Fruit fly (Drosophila melanogaster) whole organism, embryonic: ENCODE data around the gene dbe.
A peak's percentile ranks its signal among the peaks of the same experiment; 100 is the strongest.

ENCODE experiments used
- Aef1 ChIP-seq: fragments of 200-800 bp; sonication (Bioruptor generic); IDR thresholded peaks from 3 replicates; pipeline ENCODE4 v1.3.6; 2022; ENCODE audit warnings: missing biosample characterization, missing genetic modification characterization
- Atf-2 ChIP-seq: fragments of 200-800 bp; sonication (Bioruptor generic); optimal IDR thresholded peaks from 2 replicates; lab custom pipeline; 2016; ENCODE audit warnings: missing biosample characterization, missing genetic modification characterization
- Bteb2 ChIP-seq: fragments of 200-800 bp; sonication (Bioruptor generic); optimal IDR thresholded peaks from 2 replicates; lab custom pipeline; 2016; ENCODE audit warnings: missing biosample characterization, missing genetic modification characterization
- CG10209 ChIP-seq: fragments of 200-800 bp; sonication (Bioruptor generic); optimal IDR thresholded peaks from 3 replicates; lab custom pipeline; 2017; ENCODE audit warnings: missing biosample characterization, mild to moderate bottlenecking, missing genetic modification characterization, missing genetic modification reagents
- CG10654 ChIP-seq: fragments of 200-800 bp; sonication (Bioruptor generic); optimal IDR thresholded peaks from 2 replicates; lab custom pipeline; 2016; ENCODE audit warnings: missing biosample characterization, missing genetic modification characterization
- CG11504 ChIP-seq: fragments of 200-800 bp; sonication (Bioruptor generic); optimal IDR thresholded peaks from 3 replicates; lab custom pipeline; 2019; ENCODE audit warnings: missing biosample characterization, mild to moderate bottlenecking, missing genetic modification characterization, moderate library complexity
- CG12104 ChIP-seq: fragments of 200-800 bp; sonication (Bioruptor generic); optimal IDR thresholded peaks from 3 replicates; lab custom pipeline; 2016; ENCODE audit warnings: missing biosample characterization, missing genetic modification characterization
- CG12391 ChIP-seq: fragments of 200-800 bp; sonication (Bioruptor generic); optimal IDR thresholded peaks from 3 replicates; lab custom pipeline; 2018; ENCODE audit warnings: missing biosample characterization, mild to moderate bottlenecking, missing genetic modification characterization, moderate library complexity
- CG15601 ChIP-seq: fragments of 200-800 bp; sonication (Bioruptor generic); optimal IDR thresholded peaks from 3 replicates; lab custom pipeline; 2019; ENCODE audit warnings: missing biosample characterization, mild to moderate bottlenecking, missing genetic modification characterization, moderate library complexity
- CG17361 ChIP-seq: fragments of 200-800 bp; sonication (Bioruptor generic); IDR thresholded peaks from 3 replicates; pipeline ENCODE4 v1.3.6; 2022; ENCODE audit warnings: missing biosample characterization, missing genetic modification characterization
- CG2120 ChIP-seq: fragments of 200-800 bp; sonication (Bioruptor generic); optimal IDR thresholded peaks from 3 replicates; lab custom pipeline; 2016; ENCODE audit warnings: missing biosample characterization, missing genetic modification characterization
- CG2129 ChIP-seq: fragments of 200-800 bp; sonication (Bioruptor generic); IDR thresholded peaks from 2 replicates; pipeline ENCODE4 v1.3.6; 2022; ENCODE audit warnings: missing biosample characterization, missing genetic modification characterization; ENCODE audit not compliant: partially characterized antibody
- CG2202 ChIP-seq: fragments of 200-800 bp; sonication (Bioruptor generic); optimal IDR thresholded peaks from 2 replicates; lab custom pipeline; 2018; ENCODE audit warnings: missing biosample characterization, mild to moderate bottlenecking, missing genetic modification characterization
- CG2889 ChIP-seq: fragments of 200-800 bp; sonication (Bioruptor generic); IDR thresholded peaks from 3 replicates; pipeline ENCODE4 v1.3.6; 2022; ENCODE audit warnings: missing biosample characterization, missing genetic modification characterization
- CG31365 ChIP-seq: fragments of 200-800 bp; sonication (Bioruptor generic); optimal IDR thresholded peaks from 2 replicates; lab custom pipeline; 2018; ENCODE audit warnings: missing biosample characterization, mild to moderate bottlenecking, missing genetic modification characterization
- CG31441 ChIP-seq: fragments of 200-800 bp; sonication (Bioruptor generic); IDR thresholded peaks from 2 replicates; pipeline ENCODE4 v1.3.6; 2022; ENCODE audit warnings: missing biosample characterization, missing genetic modification characterization
- CG3407 ChIP-seq: fragments of 200-800 bp; sonication (Bioruptor generic); optimal IDR thresholded peaks from 2 replicates; lab custom pipeline; 2018; ENCODE audit warnings: missing biosample characterization, mild to moderate bottlenecking, missing genetic modification characterization
- CG4282 ChIP-seq: fragments of 200-800 bp; sonication (Bioruptor generic); optimal IDR thresholded peaks from 2 replicates; lab custom pipeline; 2016; ENCODE audit warnings: missing biosample characterization, missing genetic modification characterization
- CG4820 ChIP-seq: fragments of 200-800 bp; sonication (Bioruptor generic); optimal IDR thresholded peaks from 3 replicates; lab custom pipeline; 2016; ENCODE audit warnings: missing biosample characterization, missing genetic modification characterization
- CG5953 ChIP-seq: fragments of 200-800 bp; sonication (Bioruptor generic); IDR thresholded peaks from 2 replicates; pipeline ENCODE4 v1.3.6; 2022; ENCODE audit warnings: missing biosample characterization, missing genetic modification characterization
- CG7372 ChIP-seq: fragments of 200-800 bp; sonication (Bioruptor generic); IDR thresholded peaks from 2 replicates; pipeline ENCODE4 v1.3.6; 2022; ENCODE audit warnings: missing biosample characterization, missing genetic modification characterization
- Dll ChIP-seq: fragments of 200-800 bp; sonication (Bioruptor generic); IDR thresholded peaks from 4 replicates; pipeline ENCODE4 v1.3.6; 2022; ENCODE audit warnings: missing biosample characterization, missing genetic modification characterization; ENCODE audit not compliant: partially characterized antibody
- Elba2 ChIP-seq: fragments of 200-800 bp; sonication (Bioruptor generic); optimal IDR thresholded peaks from 3 replicates; lab custom pipeline; 2016; ENCODE audit warnings: missing biosample characterization, missing genetic modification characterization
- Fer1 ChIP-seq: fragments of 200-800 bp; sonication (Bioruptor generic); optimal IDR thresholded peaks from 2 replicates; lab custom pipeline; 2017; ENCODE audit warnings: missing biosample characterization, mild to moderate bottlenecking, missing genetic modification characterization
- Jarid2 ChIP-seq: fragments of 200-800 bp; sonication (Bioruptor generic); optimal IDR thresholded peaks from 3 replicates; lab custom pipeline; 2017; ENCODE audit warnings: mild to moderate bottlenecking, missing biosample characterization, missing genetic modification reagents, missing genetic modification characterization
- Lhr ChIP-seq: fragments of 200-800 bp; sonication (Bioruptor generic); optimal IDR thresholded peaks from 3 replicates; lab custom pipeline; 2017; ENCODE audit warnings: mild to moderate bottlenecking, missing biosample characterization, missing genetic modification reagents, missing genetic modification characterization
- MESR4 ChIP-seq: fragments of 200-800 bp; sonication (Bioruptor generic); optimal IDR thresholded peaks from 2 replicates; lab custom pipeline; 2018; ENCODE audit warnings: missing biosample characterization, mild to moderate bottlenecking, missing genetic modification characterization, moderate library complexity
- Optix ChIP-seq: fragments of 200-800 bp; sonication (Bioruptor generic); IDR thresholded peaks from 3 replicates; pipeline ENCODE4 v1.3.6; 2022; ENCODE audit warnings: missing biosample characterization, missing genetic modification characterization
- bbx ChIP-seq: fragments of 200-800 bp; sonication (Bioruptor generic); IDR thresholded peaks from 2 replicates; pipeline ENCODE4 v1.3.6; 2022; ENCODE audit warnings: missing biosample characterization, missing genetic modification characterization; ENCODE audit not compliant: partially characterized antibody
- caup ChIP-seq: fragments of 200-800 bp; sonication (Bioruptor generic); optimal IDR thresholded peaks from 3 replicates; lab custom pipeline; 2017; ENCODE audit warnings: missing biosample characterization, mild to moderate bottlenecking, missing genetic modification characterization, moderate library complexity; ENCODE audit not compliant: severe bottlenecking
- crc ChIP-seq: fragments of 200-800 bp; sonication (Bioruptor generic); optimal IDR thresholded peaks from 2 replicates; lab custom pipeline; 2016; ENCODE audit warnings: missing biosample characterization, missing genetic modification characterization
- cwo ChIP-seq: fragments of 200-800 bp; sonication (Bioruptor generic); optimal IDR thresholded peaks from 3 replicates; lab custom pipeline; 2017; ENCODE audit warnings: missing biosample characterization, missing genetic modification characterization, mild to moderate bottlenecking, moderate library complexity, missing genetic modification reagents
- dmrt99B ChIP-seq: fragments of 200-800 bp; sonication (Bioruptor generic); optimal IDR thresholded peaks from 2 replicates; lab custom pipeline; 2018; ENCODE audit warnings: missing biosample characterization, mild to moderate bottlenecking, missing genetic modification characterization, moderate library complexity
- ftz-f1 ChIP-seq: fragments of 200-800 bp; sonication (Bioruptor generic); optimal IDR thresholded peaks from 2 replicates; lab custom pipeline; 2016; ENCODE audit warnings: missing biosample characterization, missing genetic modification characterization
- gcm2 ChIP-seq: fragments of 200-800 bp; sonication (Bioruptor generic); optimal IDR thresholded peaks from 2 replicates; lab custom pipeline; 2016; ENCODE audit warnings: missing biosample characterization, missing genetic modification characterization
- grau ChIP-seq: fragments of 200-800 bp; optimal IDR thresholded peaks from 3 replicates; lab custom pipeline; 2019; ENCODE audit warnings: missing biosample characterization, mild to moderate bottlenecking, missing genetic modification characterization, moderate library complexity
- insv ChIP-seq, 2 experiments: fragments of 200-800 bp; sonication (Bioruptor generic); optimal IDR thresholded peaks; 3 replicates each; lab custom pipeline; 2016 to 2018; ENCODE audit warnings: missing biosample characterization in 2 of 2, missing genetic modification characterization in 2 of 2
- lola ChIP-seq, 3 experiments: fragments of >200 bp in 2 of 3; fragments of 200-800 bp in 1 of 3; sonication (Bioruptor generic) in 1 of 3; optimal IDR thresholded peaks; 2 replicates each; lab custom pipeline; 2017 to 2019; ENCODE audit warnings: missing biosample characterization in 3 of 3, missing genetic modification characterization in 3 of 3, mild to moderate bottlenecking in 1 of 3, moderate library complexity in 1 of 3
- nerfin-2 ChIP-seq: fragments of 200-800 bp; sonication (Bioruptor generic); IDR thresholded peaks from 2 replicates; pipeline ENCODE4 v1.3.6; 2022; ENCODE audit warnings: missing biosample characterization, missing genetic modification characterization; ENCODE audit not compliant: partially characterized antibody
- pan ChIP-seq, 4 experiments: fragments of >200 bp in 3 of 4; fragments of 200-800 bp in 1 of 4; sonication (Bioruptor generic) in 1 of 4; optimal IDR thresholded peaks in 3 of 4; IDR thresholded peaks in 1 of 4; 2 replicates each; pipeline versions ENCODE4 v1.3.6 to Lab custom; 2017 to 2022; ENCODE audit warnings: missing biosample characterization in 2 of 4, missing genetic modification characterization in 2 of 4, mixed read lengths in 1 of 4
- peb ChIP-seq: fragments of 200-800 bp; sonication (Bioruptor generic); IDR thresholded peaks from 2 replicates; pipeline ENCODE4 v1.3.6; 2022; ENCODE audit warnings: missing biosample characterization, missing genetic modification characterization
- ranshi ChIP-seq: fragments of 200-800 bp; sonication (Bioruptor generic); IDR thresholded peaks from 2 replicates; pipeline ENCODE4 v1.3.6; 2022; ENCODE audit warnings: missing biosample characterization, missing genetic modification characterization
- scrt ChIP-seq: fragments of 200-800 bp; sonication (Bioruptor generic); optimal IDR thresholded peaks from 2 replicates; lab custom pipeline; 2018; ENCODE audit warnings: missing biosample characterization, mild to moderate bottlenecking, missing genetic modification characterization, moderate library complexity
- sqz ChIP-seq: fragments of 200-800 bp; sonication (Bioruptor generic); optimal IDR thresholded peaks from 3 replicates; lab custom pipeline; 2018; ENCODE audit warnings: missing biosample characterization, mild to moderate bottlenecking, missing genetic modification characterization
- sug ChIP-seq: fragments of 200-800 bp; optimal IDR thresholded peaks from 2 replicates; lab custom pipeline; 2019; ENCODE audit warnings: missing biosample characterization, mild to moderate bottlenecking, missing genetic modification characterization, moderate library complexity
- tap ChIP-seq: fragments of 200-800 bp; optimal IDR thresholded peaks from 3 replicates; lab custom pipeline; 2019; ENCODE audit warnings: missing biosample characterization, mild to moderate bottlenecking, missing genetic modification characterization, moderate library complexity
- trem ChIP-seq: fragments of 200-800 bp; optimal IDR thresholded peaks from 3 replicates; lab custom pipeline; 2019; ENCODE audit warnings: missing biosample characterization, mild to moderate bottlenecking, missing genetic modification characterization, moderate library complexity
- vnd ChIP-seq: fragments of 200-800 bp; sonication (Bioruptor generic); IDR thresholded peaks from 3 replicates; pipeline ENCODE4 v1.3.6; 2022; ENCODE audit warnings: missing biosample characterization, missing genetic modification characterization; ENCODE audit not compliant: partially characterized antibody

The dbe gene

DNA sequence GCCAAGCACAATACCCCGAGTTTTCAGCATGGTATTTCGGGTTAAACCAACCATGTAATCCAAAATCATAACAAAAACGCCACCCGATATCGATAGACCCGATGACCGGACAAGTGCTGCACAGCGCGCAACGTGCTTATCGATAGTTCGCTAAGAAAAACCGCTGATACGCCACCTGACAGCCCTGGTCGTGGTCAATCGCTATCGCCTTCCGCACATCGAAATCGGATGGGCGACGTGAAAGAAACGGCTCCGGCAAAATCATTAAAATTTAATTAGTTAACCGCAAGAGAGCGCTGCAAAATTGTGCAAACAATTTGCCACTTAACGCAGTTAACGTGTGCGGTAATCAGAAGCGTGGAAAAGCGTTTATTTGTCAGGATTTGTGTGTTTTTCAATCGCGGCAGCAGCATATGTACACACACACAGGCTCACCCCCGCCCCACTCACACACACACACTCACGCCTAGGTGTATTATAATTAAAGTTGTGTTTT lies 43.8 kb downstream of the dbe start, which contains the start of the genes CG3862 and dock (continued):
- TF ChIP-seq sug (tag; lab: Kevin White, UChicago) (peak; percentile 56), trem (tag; lab: Kevin White, UChicago) (peak; percentile 32), CG2202 (tag; lab: Kevin White, UChicago) (peak; percentile 38), CG12104 (GFP tag; lab: Kevin White, UChicago) (no peak), CG17361 (GFP tag; lab: Robert Waterston, UW) (peak; percentile 51; the same call in 2 of the 3 replicates), scrt (GFP tag; lab: Kevin White, UChicago) (peak; percentile 20), Elba2 (GFP tag; lab: Kevin White, UChicago) (no peak), peb (GFP tag; lab: Robert Waterston, UW) (no peak), MESR4 (GFP tag; lab: Kevin White, UChicago) (peak; percentile 96), Optix (GFP tag; lab: Robert Waterston, UW) (no peak), bbx (GFP tag; lab: Robert Waterston, UW) (peak; percentile 99), CG15601 (tag; lab: Kevin White, UChicago) (peak; percentile 38), Atf-2 (GFP tag; lab: Kevin White, UChicago) (peak; percentile 10), dmrt99B (tag; lab: Kevin White, UChicago) (peak; percentile 36), tap (no peak), CG2129 (peak; percentile 71), Aef1 (peak; percentile 33; the same call in 2 of the 3 replicates), lola (GFP tag; optimal IDR thresholded peaks at IDR 0.05; lab: Kevin White, UChicago) (peak in 1 of 3 experiments; percentile 1), Jarid2 (GFP tag; lab: Kevin White, UChicago) (peak; percentile 89), cwo (no peak), CG3407 (GFP tag; lab: Kevin White, UChicago) (no peak), Bteb2 (peak; percentile 3), CG10209 (GFP tag; lab: Kevin White, UChicago) (no peak), CG2120 (GFP tag; lab: Kevin White, UChicago) (peak; percentile 74), insv (GFP tag; optimal IDR thresholded peaks at IDR 0.05; lab: Kevin White, UChicago) (peak in 1 of 2 experiments; percentile 23), grau (peak; percentile 36), CG4820 (GFP tag; lab: Kevin White, UChicago) (peak; percentile 18), nerfin-2 (peak; percentile 97), CG2889 (no peak), Fer1 (GFP tag; lab: Kevin White, UChicago) (peak; percentile 67), vnd (GFP tag; lab: Robert Waterston, UW) (peak; percentile 95), CG5953 (GFP tag; lab: Robert Waterston, UW) (no peak), CG31365 (tag; lab: Kevin White, UChicago) (no peak), sqz (GFP tag; lab: Kevin White, UChicago) (no peak), crc (GFP tag; lab: Kevin White, UChicago) (no peak), gcm2 (GFP tag; lab: Kevin White, UChicago) (no peak), pan (optimal IDR thresholded peaks at IDR 0.05; lab: Kevin White, UChicago) (no peak), pan (GFP tag; optimal IDR thresholded peaks at IDR 0.05 in 1 of 2, IDR thresholded peaks at IDR 0.05 in 1 of 2) (peak in 1 of 2 experiments; percentile 50), CG11504 (tag; lab: Kevin White, UChicago) (peak; percentile 40), caup (peak; percentile 65), CG10654 (GFP tag; lab: Kevin White, UChicago) (no peak), CG4282 (GFP tag; lab: Kevin White, UChicago) (peak; percentile 34), ftz-f1 (GFP tag; lab: Kevin White, UChicago) (peak; percentile 74), CG31441 (peak; percentile 29; the same call in 1 of the 2 replicates), Lhr (peak; percentile 21), CG7372 (no peak), CG12391 (tag; lab: Kevin White, UChicago) (peak; percentile 51), Dll (GFP tag; lab: Robert Waterston, UW) (peak; percentile 88), ranshi (GFP tag; lab: Robert Waterston, UW) (peak; percentile 49; the same call in 1 of the 2 replicates)
